Worm (Caenorhabditis elegans) whole organism, mixed stage, embryonic: ENCODE results near the gene C02B8.1.

ENCODE experiments used
- ces-1 ChIP-seq: fragments of 150-350 bp; optimal IDR thresholded peaks from 2 replicates; lab custom pipeline; 2014; ENCODE audit warnings: missing biosample characterization, missing genetic modification reagents, missing genetic modification characterization
- cnd-1 ChIP-seq: fragments of 200-800 bp; sonication (Bioruptor generic); optimal IDR thresholded peaks from 2 replicates; lab custom pipeline; 2018; ENCODE audit warnings: mild to moderate bottlenecking, missing genetic modification characterization, missing compliant biosample characterization
- elt-3 ChIP-seq: fragments of 150-350 bp; optimal IDR thresholded peaks from 2 replicates; lab custom pipeline; 2014; ENCODE audit warnings: missing biosample characterization, missing genetic modification characterization
- ham-2 ChIP-seq: fragments of 200-800 bp; sonication (Bioruptor generic); optimal IDR thresholded peaks from 2 replicates; lab custom pipeline; 2018; ENCODE audit warnings: mild to moderate bottlenecking, missing genetic modification characterization, missing compliant biosample characterization
- hlh-1 ChIP-seq: fragments of 150-350 bp; optimal IDR thresholded peaks from 2 replicates; lab custom pipeline; 2014; ENCODE audit warnings: missing biosample characterization, missing genetic modification reagents, missing genetic modification characterization
- lsy-2 ChIP-seq: fragments of 150-350 bp; optimal IDR thresholded peaks from 2 replicates; lab custom pipeline; 2014; ENCODE audit warnings: missing biosample characterization, missing genetic modification characterization
- mab-5 ChIP-seq: fragments of 150-350 bp; optimal IDR thresholded peaks from 2 replicates; lab custom pipeline; 2014; ENCODE audit warnings: missing biosample characterization, missing genetic modification characterization
- mep-1 ChIP-seq: fragments of 150-350 bp; optimal IDR thresholded peaks from 2 replicates; lab custom pipeline; 2017; ENCODE audit warnings: missing biosample characterization, missing genetic modification reagents, missing genetic modification characterization, inconsistent platforms
- nhr-12 ChIP-seq: fragments of 150-350 bp; optimal IDR thresholded peaks from 2 replicates; lab custom pipeline; 2014; ENCODE audit warnings: missing biosample characterization, missing genetic modification characterization
- nhr-237 ChIP-seq: fragments of 150-350 bp; optimal IDR thresholded peaks from 2 replicates; lab custom pipeline; 2014; ENCODE audit warnings: missing biosample characterization, missing genetic modification characterization
- nhr-76 ChIP-seq: sonication (generic microtip); optimal IDR thresholded peaks from 2 replicates; lab custom pipeline; 2017; ENCODE audit warnings: missing biosample characterization, missing genetic modification characterization
- unc-62 ChIP-seq: fragments of 150-350 bp; optimal IDR thresholded peaks from 2 replicates; lab custom pipeline; 2014; ENCODE audit warnings: missing biosample characterization, missing genetic modification reagents, missing genetic modification characterization
- zip-8 ChIP-seq: fragments of 150-350 bp; optimal IDR thresholded peaks from 2 replicates; lab custom pipeline; 2014; ENCODE audit warnings: missing biosample characterization, missing genetic modification characterization
- ztf-11 ChIP-seq: fragments of 150-350 bp; optimal IDR thresholded peaks from 2 replicates; lab custom pipeline; 2014; ENCODE audit warnings: missing biosample characterization, missing genetic modification characterization

- TF ChIP-seq ztf-11 (tag; lab: Kevin White, UChicago), result no peak
- TF ChIP-seq nhr-12 (tag; lab: Kevin White, UChicago), result no peak
- no peak for TF ChIP-seq nhr-237
- TF ChIP-seq unc-62, result no peak
- no peak for TF ChIP-seq mab-5 (tag; lab: Kevin White, UChicago)
- no peak for TF ChIP-seq elt-3 (tag; lab: Kevin White, UChicago)
- no peak for TF ChIP-seq hlh-1 (tag; lab: Kevin White, UChicago)
- TF ChIP-seq zip-8 (tag; lab: Kevin White, UChicago), result no peak
- TF ChIP-seq mep-1 (tag; lab: Kevin White, UChicago), result no peak
- TF ChIP-seq ham-2 (GFP tag; lab: Kevin White, UChicago), result no peak
- no peak for TF ChIP-seq ces-1
- TF ChIP-seq nhr-76 (tag; lab: Kevin White, UChicago), result no peak
- no peak for TF ChIP-seq cnd-1 (tag; lab: Kevin White, UChicago)
- no peak for TF ChIP-seq lsy-2 (tag; lab: Kevin White, UChicago)
Observed at ce11 chrX:8156502-8156901, 9.0 kb downstream of the C02B8.1 start.
